Fruit fly (Drosophila melanogaster): ENCODE data around the gene Sec61gamma.

dm6 chrX:19679207-19679606 lies 36.1 kb downstream of the Sec61gamma start:
- TF ChIP-seq E2f2 (GFP tag; IDR thresholded peaks at IDR 0.05), result no peak
- TF ChIP-seq CG2202 (tag; optimal IDR thresholded peaks at IDR 0.05), result no peak
- no peak for TF ChIP-seq CG16863 (GFP tag; optimal IDR thresholded peaks at IDR 0.05)

All from whole organism, embryonic.